Fruit fly (Drosophila melanogaster) whole organism, wandering third instar larva: ENCODE measurements around the gene CG43673.

Experiments used
- CG9705 ChIP-seq: fragments of 200-800 bp; sonication (Bioruptor generic); optimal IDR thresholded peaks from 2 replicates; lab custom pipeline; 2018; ENCODE audit warnings: missing biosample characterization, mild to moderate bottlenecking, missing genetic modification characterization
- Myc ChIP-seq: fragments of >200 bp; optimal IDR thresholded peaks from 2 replicates; lab custom pipeline; 2017
- OdsH ChIP-seq: fragments of 200-800 bp; sonication (Bioruptor generic); optimal IDR thresholded peaks from 2 replicates; lab custom pipeline; 2016; ENCODE audit warnings: missing biosample characterization, mild to moderate bottlenecking, missing genetic modification characterization
- ey ChIP-seq: fragments of 200-800 bp; sonication (Bioruptor generic); optimal IDR thresholded peaks from 2 replicates; lab custom pipeline; 2016; ENCODE audit warnings: missing biosample characterization, missing genetic modification characterization
- psq ChIP-seq: fragments of 200-800 bp; sonication (Bioruptor generic); optimal IDR thresholded peaks from 3 replicates; lab custom pipeline; 2017; ENCODE audit warnings: missing biosample characterization, mild to moderate bottlenecking, missing genetic modification characterization, moderate library complexity

- TF ChIP-seq Myc, result no peak
- TF ChIP-seq psq (GFP tag; lab: Kevin White, UChicago), result no peak
- TF ChIP-seq ey (GFP tag; lab: Kevin White, UChicago), result no peak
- no peak for TF ChIP-seq CG9705
- TF ChIP-seq OdsH (GFP tag; lab: Kevin White, UChicago), result no peak
Observed at dm6 chrX:15772663-15773062, 6.3 kb upstream of the CG43673 start, which contains the start of gene CG43672.
